Worm (Caenorhabditis elegans) whole organism, L3 larva: Measurements from ENCODE around the gene C28H8.5.

Source experiments
- ceh-82 ChIP-seq: fragments of 150-350 bp; optimal IDR thresholded peaks from 2 replicates; lab custom pipeline; 2014; ENCODE audit warnings: missing biosample characterization, missing genetic modification characterization
- egl-27 ChIP-seq: sonication (generic microtip); optimal IDR thresholded peaks from 4 replicates; lab custom pipeline; 2017; ENCODE audit warnings: missing biosample characterization, missing genetic modification reagents, missing genetic modification characterization
- fkh-10 ChIP-seq: sonication (generic microtip); optimal IDR thresholded peaks from 2 replicates; lab custom pipeline; 2017; ENCODE audit warnings: missing biosample characterization, missing genetic modification reagents, missing genetic modification characterization
- pha-4 ChIP-seq: fragments of 150-350 bp; optimal IDR thresholded peaks from 2 replicates; lab custom pipeline; 2014; ENCODE audit warnings: missing biosample characterization, missing genetic modification reagents, missing genetic modification characterization
- skn-1 ChIP-seq: fragments of 150-350 bp; optimal IDR thresholded peaks from 2 replicates; lab custom pipeline; 2014; ENCODE audit warnings: missing biosample characterization, missing genetic modification characterization
- ztf-4 ChIP-seq: fragments of 150-350 bp; optimal IDR thresholded peaks from 2 replicates; lab custom pipeline; 2014; ENCODE audit warnings: missing biosample characterization, missing genetic modification characterization

- TF ChIP-seq ceh-82 (tag; lab: Kevin White, UChicago) (no peak), skn-1 (no peak), ztf-4 (no peak), fkh-10 (GFP tag; lab: Kevin White, UChicago) (no peak), egl-27 (tag; lab: Kevin White, UChicago) (no peak), pha-4 (no peak)
These were observed 48.7 kb downstream of the C28H8.5 start, which contains the start of gene zmp-1 for ce11 chrIII:5932853-5933252.
